Fruit fly (Drosophila melanogaster) whole organism, prepupa: Measurements from ENCODE around the gene CG3690.

Experiments used
- CG15336 ChIP-seq: fragments of 200-800 bp; sonication (Bioruptor generic); IDR thresholded peaks from 2 replicates; pipeline ENCODE4 v1.3.6; 2022; ENCODE audit warnings: missing biosample characterization, missing genetic modification characterization
- CG34406 ChIP-seq: fragments of 200-800 bp; sonication (Bioruptor generic); optimal IDR thresholded peaks from 3 replicates; lab custom pipeline; 2016; ENCODE audit warnings: missing biosample characterization, missing genetic modification characterization
- CG4318 ChIP-seq: fragments of 200-800 bp; sonication (Bioruptor generic); optimal IDR thresholded peaks from 3 replicates; lab custom pipeline; 2017; ENCODE audit warnings: missing biosample characterization, mild to moderate bottlenecking, missing genetic modification characterization
- CG6163 ChIP-seq: fragments of 200-800 bp; sonication (Bioruptor generic); IDR thresholded peaks from 3 replicates; pipeline ENCODE4 v1.3.6; 2022; ENCODE audit warnings: missing biosample characterization, missing genetic modification characterization
- CG8119 ChIP-seq: fragments of 200-800 bp; sonication (Bioruptor generic); IDR thresholded peaks from 3 replicates; pipeline ENCODE4 v1.3.6; 2022; ENCODE audit warnings: missing biosample characterization, missing genetic modification characterization
- Eip75B ChIP-seq: fragments of 200-800 bp; sonication (Bioruptor generic); optimal IDR thresholded peaks from 3 replicates; lab custom pipeline; 2016; ENCODE audit warnings: missing biosample characterization, missing genetic modification characterization
- Eip78C ChIP-seq: fragments of 200-800 bp; sonication (Bioruptor generic); peaks from one replicate; lab custom pipeline; 2016; ENCODE audit warnings: missing biosample characterization, missing genetic modification characterization
- Gug ChIP-seq: fragments of 200-800 bp; sonication (Bioruptor generic); IDR thresholded peaks from 2 replicates; pipeline ENCODE4 v1.3.6; 2022; ENCODE audit warnings: missing biosample characterization, missing genetic modification characterization
- Hr38 ChIP-seq: sonication (Bioruptor generic); optimal IDR thresholded peaks from 2 replicates; lab custom pipeline; 2016; ENCODE audit warnings: missing biosample characterization, missing genetic modification characterization
- Met ChIP-seq: fragments of 200-800 bp; sonication (Bioruptor generic); optimal IDR thresholded peaks from 3 replicates; lab custom pipeline; 2016; ENCODE audit warnings: missing biosample characterization, missing genetic modification characterization
- OdsH ChIP-seq: fragments of 200-800 bp; sonication (Bioruptor generic); optimal IDR thresholded peaks from 3 replicates; lab custom pipeline; 2016; ENCODE audit warnings: missing biosample characterization, missing genetic modification characterization
- achi ChIP-seq: fragments of 200-800 bp; sonication (Bioruptor generic); optimal IDR thresholded peaks from 3 replicates; lab custom pipeline; 2016; ENCODE audit warnings: missing biosample characterization, missing genetic modification characterization
- spab ChIP-seq: fragments of 200-800 bp; sonication (Bioruptor generic); optimal IDR thresholded peaks from 2 replicates; lab custom pipeline; 2017; ENCODE audit warnings: missing biosample characterization, mild to moderate bottlenecking, missing genetic modification characterization, missing genetic modification reagents
- ss ChIP-seq, 2 experiments: fragments of 200-800 bp; sonication (Bioruptor generic); optimal IDR thresholded peaks; 2 replicates in 1 of 2; 3 replicates in 1 of 2; lab custom pipeline; 2017 to 2018; ENCODE audit warnings: mild to moderate bottlenecking in 2 of 2, missing biosample characterization in 2 of 2, missing genetic modification characterization in 2 of 2, moderate library complexity in 1 of 2

DNA sequence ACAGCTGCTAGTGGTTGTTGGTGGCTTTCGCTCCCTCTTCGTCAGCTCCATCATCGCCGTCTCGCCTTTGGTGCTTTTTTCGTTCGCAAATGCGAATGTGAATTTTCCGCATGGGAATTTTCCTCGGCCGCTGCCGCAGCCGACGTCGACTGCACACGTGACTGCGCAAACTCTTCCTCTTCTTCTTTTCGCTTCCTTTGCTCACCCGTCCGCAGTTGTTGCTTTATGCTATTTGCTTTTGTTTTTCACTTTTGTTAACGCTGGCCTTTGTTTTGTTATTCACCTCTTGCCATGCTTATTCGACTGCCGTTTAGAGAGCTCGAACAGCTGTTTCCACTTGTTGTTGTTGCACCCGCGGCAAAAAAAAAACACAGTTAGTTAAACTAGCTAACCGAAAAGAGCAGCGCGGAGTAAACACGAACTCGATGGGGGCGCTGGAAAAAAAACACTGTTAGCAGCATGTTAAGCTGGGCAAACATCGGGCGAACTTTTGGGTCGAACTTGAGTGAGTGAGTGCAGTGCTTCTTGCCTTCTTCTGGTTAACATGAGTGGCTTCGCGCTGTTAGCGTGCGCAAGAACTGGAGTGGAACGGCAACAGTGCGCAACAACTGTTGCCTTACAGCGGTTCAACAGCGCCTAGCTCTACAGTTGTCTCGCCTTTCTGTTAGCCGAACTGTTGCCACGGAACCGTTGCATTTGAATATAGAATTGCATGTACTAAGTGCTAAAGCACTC is 42.8 kb downstream of the CG3690 start:
- no peak for TF ChIP-seq Hr38 (GFP tag; lab: Kevin White, UChicago)
- TF ChIP-seq CG15336 (GFP tag; lab: Robert Waterston, UW): no peak
- no peak for TF ChIP-seq CG34406 (GFP tag; lab: Kevin White, UChicago)
- TF ChIP-seq CG6163: no peak
- peak in 1 of 2 experiments; percentile 47 for TF ChIP-seq ss (GFP tag; optimal IDR thresholded peaks at IDR 0.05; lab: Kevin White, UChicago)
- no peak for TF ChIP-seq OdsH
- no peak for TF ChIP-seq Met (GFP tag; lab: Kevin White, UChicago)
- TF ChIP-seq spab (GFP tag; lab: Kevin White, UChicago): no peak
- TF ChIP-seq achi: no peak
- TF ChIP-seq Eip78C: no peak
- TF ChIP-seq CG8119 (GFP tag; lab: Robert Waterston, UW): no peak
- no peak for TF ChIP-seq Eip75B (GFP tag; lab: Kevin White, UChicago)
- no peak for TF ChIP-seq CG4318 (GFP tag; lab: Kevin White, UChicago)
- no peak for TF ChIP-seq Gug (GFP tag; lab: Robert Waterston, UW)
